Fruit fly (Drosophila melanogaster) whole organism, larva: ENCODE measurements around the gene CG7164.
"Not testable (repeated sequence)": the region's sequence is repeated elsewhere in the genome, so short reads cannot be mapped to it uniquely, and the experiment has no call there.

Source experiments
- noc ChIP-seq: fragments of 200-800 bp; sonication (Bioruptor generic); optimal IDR thresholded peaks from 3 replicates; lab custom pipeline; 2019; ENCODE audit warnings: missing biosample characterization, mild to moderate bottlenecking, missing genetic modification characterization, moderate library complexity

CG7164 gene

dm6 chr2L:7781165-7781564, at the start of gene CG7164:
TSS of gene CG7164 (plus strand) at chr2L:7781465.
- TF ChIP-seq noc (tag; lab: Kevin White, UChicago) = no peak

- TF ChIP-seq noc (tag; lab: Kevin White, UChicago) = not testable (repeated sequence)
These were observed 48.7 kb upstream of the CG7164 start, which contains the start of gene CG13796 for dm6 chr2L:7732570-7732969. TSS of gene CG13796 (minus strand) at chr2L:7732670.

- TF ChIP-seq noc (tag; lab: Kevin White, UChicago) = not testable (repeated sequence)
These were observed 42.6 kb upstream of the CG7164 start, which contains the start of gene CG31904 for dm6 chr2L:7738709-7739108. TSS of gene CG31904 (minus strand) at chr2L:7738809.

- no peak for TF ChIP-seq noc (tag; lab: Kevin White, UChicago)
These were observed 39.8 kb upstream of the CG7164 start, which contains the start of gene Acp1 for dm6 chr2L:7741437-7741836. TSS of gene Acp1 (minus strand) at chr2L:7741537.

- no peak for TF ChIP-seq noc (tag; lab: Kevin White, UChicago)
These were observed 37.1 kb upstream of the CG7164 start for dm6 chr2L:7744208-7744607.

DNA sequence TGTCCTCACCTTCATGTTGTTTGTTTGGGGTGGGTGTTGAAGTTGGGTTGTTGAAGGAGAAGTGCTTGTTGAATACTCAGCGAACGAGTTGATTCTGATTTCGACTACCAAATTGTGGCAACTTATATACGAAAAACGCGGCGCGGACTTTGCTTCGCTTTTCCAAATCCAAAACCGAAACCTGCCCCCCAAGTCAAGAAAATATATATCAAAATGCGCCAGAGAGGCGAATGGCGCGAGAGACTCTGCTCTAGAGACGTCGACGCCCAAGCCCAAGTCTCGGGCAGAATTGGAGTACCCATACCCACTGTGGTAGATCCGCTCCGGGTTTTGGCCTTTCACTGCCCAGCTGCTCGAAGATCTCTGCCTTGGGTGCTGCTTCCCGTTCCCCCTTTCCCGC, 36.5 kb upstream of the CG7164 start, which contains the start of gene CG7214:
Gene CG7214, minus strand, starts transcription at position 101 of the 400 bp plus-strand sequence.
- TF ChIP-seq noc (tag; lab: Kevin White, UChicago) = no peak

DNA sequence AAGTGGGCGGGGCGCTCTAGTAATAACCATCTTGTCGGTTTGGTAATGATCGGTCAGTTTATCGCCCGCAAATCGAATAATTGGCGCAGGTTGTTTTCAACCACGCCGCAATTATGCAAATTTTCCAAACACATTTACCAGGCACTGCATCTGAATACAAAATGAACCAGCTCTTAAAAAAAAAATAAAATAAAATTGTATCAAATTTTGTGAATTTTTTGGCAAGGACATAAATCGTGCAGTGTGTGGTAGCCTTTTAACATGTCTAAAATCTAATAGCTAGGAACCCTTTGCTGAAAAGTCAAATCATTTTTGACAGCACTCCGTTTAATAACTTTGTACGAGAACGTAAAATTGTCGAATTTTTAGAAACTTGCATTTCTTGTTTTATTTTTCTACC, 34.3 kb upstream of the CG7164 start, which contains the start of gene ATPsynGL:
Gene ATPsynGL, plus strand, starts transcription at position 301 of the 400 bp plus-strand sequence.
- TF ChIP-seq noc (tag; lab: Kevin White, UChicago) = no peak

DNA sequence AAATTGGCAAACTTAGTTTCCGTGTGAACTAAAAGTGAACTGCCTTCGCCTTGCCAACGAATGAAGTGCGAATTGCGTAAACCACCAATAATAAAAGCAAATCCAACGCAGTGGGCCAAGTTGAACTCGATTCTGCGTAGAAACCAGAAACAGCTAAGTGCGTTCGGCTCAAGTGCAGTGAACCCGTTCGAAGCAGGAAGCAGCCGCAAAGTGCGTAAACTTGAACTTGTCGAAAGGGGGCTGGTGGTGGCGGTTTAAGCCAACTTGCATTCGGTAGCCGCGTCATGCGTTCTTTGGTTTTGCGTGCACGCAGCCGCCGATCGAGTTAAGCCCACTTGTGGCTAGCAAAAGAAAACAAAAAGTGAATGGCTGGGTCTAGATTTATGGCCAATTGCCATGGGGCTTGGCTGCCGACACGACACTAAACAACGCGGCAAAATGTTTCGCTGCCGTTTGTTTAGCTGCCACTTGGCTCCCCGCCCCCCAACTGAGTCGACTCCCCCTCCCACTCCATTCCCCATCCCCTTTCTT, 30.6 kb upstream of the CG7164 start:
- TF ChIP-seq noc (tag; lab: Kevin White, UChicago) = no peak

- no peak for TF ChIP-seq noc (tag; lab: Kevin White, UChicago)
These were observed 28.2 kb upstream of the CG7164 start, which contains the start of gene CG7203 for dm6 chr2L:7753086-7753485. TSS of gene CG7203 (minus strand) at chr2L:7753186.

dm6 chr2L:7753874-7754273, 27.4 kb upstream of the CG7164 start, which contains the start of gene CG46025:
TSS of gene CG46025 (plus strand) at chr2L:7754174.
- TF ChIP-seq noc (tag; lab: Kevin White, UChicago) = no peak

DNA sequence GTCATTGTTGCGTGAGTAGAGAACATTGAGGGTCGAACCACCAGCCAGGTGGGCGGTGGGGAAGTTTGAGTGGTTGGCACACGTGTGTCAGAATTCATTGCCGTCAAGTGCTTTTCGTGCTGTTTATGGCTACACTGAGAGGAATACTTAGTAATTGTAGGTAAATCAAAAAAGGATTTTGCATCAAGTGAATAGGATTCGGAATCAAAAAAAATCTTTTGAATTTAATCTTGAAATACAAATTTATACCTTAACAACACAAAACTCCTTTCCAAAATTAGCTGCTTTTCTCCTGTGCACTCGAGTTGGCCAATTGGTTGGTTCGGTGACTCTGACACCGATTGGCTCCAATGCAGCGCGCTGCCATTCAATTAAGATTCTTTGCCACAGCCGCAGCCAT, 26.7 kb upstream of the CG7164 start:
- TF ChIP-seq noc (tag; lab: Kevin White, UChicago) = no peak

dm6 chr2L:7756835-7757234, 24.4 kb upstream of the CG7164 start:
- no peak for TF ChIP-seq noc (tag; lab: Kevin White, UChicago)

- TF ChIP-seq noc (tag; lab: Kevin White, UChicago) = no peak
These were observed 13.9 kb upstream of the CG7164 start, which contains the start of gene CG7191 for dm6 chr2L:7767328-7767727. TSS of gene CG7191 (plus strand) at chr2L:7767628.

DNA sequence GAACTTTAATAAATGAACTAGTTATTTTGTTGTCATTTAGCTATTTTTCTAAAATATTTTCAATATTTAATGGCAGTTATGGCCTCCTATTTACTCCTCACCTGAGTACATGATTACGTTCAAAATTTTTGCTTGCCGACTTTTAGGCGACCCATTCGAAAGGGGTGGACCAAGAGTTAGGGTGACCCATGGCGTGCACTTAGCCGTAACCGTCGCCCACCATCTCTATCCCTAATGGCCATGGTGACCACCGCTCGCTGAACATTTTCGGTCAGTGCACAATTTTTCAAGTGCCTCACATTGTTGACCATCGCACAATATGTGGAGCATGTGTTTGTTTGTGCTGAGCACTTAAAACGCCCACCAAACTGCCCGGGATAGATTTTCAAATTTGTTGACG, 9.4 kb upstream of the CG7164 start:
- no peak for TF ChIP-seq noc (tag; lab: Kevin White, UChicago)

DNA sequence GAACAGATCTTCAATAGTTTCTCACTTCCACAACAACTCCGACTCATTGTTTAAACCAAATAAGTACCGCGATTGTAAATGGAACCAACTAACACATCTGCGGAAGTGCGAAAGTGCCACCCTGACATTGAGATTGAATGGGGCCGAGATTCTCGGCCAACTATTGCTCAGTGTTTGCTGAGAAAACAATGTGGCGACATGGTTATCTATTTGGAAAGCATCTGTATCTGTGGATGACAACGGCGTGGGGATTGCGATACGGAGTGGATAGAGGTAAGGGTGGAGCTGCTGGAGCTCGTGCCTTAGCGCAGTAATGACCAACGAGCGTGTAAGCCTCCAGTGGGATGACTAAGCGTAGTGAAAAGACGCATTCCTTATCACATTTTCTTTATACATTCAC, 6.0 kb upstream of the CG7164 start:
- TF ChIP-seq noc (tag; lab: Kevin White, UChicago) = no peak

- TF ChIP-seq noc (tag; lab: Kevin White, UChicago) = peak; percentile 40
These were observed 3.1 kb upstream of the CG7164 start, which contains the start of gene CG7179 for dm6 chr2L:7777979-7778692. TSS of gene CG7179 (minus strand) at chr2L:7778029.
